Worm (Caenorhabditis elegans): Measurements from ENCODE around the gene pin-2.
A peak's percentile ranks its signal among the peaks of the same experiment; 100 is the strongest.

DNA sequence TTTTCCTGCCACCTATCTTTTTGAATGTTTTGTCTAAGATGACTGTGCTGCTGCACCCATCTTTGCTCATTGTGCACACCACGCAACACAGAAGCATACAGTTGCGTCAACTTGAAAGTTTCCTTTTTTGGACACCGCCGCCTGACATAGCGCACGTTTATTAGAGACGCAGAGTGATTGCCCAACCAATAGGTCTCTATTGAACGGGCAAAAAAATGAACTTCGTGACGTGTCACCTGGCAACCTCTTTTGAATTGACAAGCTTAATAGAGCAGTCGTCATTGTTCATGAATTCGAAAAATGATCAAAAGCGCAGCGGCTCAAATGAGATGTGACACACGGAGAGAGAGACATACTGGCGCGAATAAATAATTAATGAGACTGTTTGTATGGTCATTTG is 17.9 kb downstream of the pin-2 start:
- TF ChIP-seq unc-62 (GFP tag; optimal IDR thresholded peaks at IDR 0.05 in 1 of 2) (peak in 1 of 2 experiments; percentile 90), unc-62 (tag; optimal IDR thresholded peaks at IDR 0.05) (no peak), mxl-2 (GFP tag; conservative IDR thresholded peaks at IDR 0.05) (no peak), fos-1 (tag; optimal IDR thresholded peaks at IDR 0.05) (no peak), madf-9 (GFP tag; conservative IDR thresholded peaks at IDR 0.05) (no peak), ceh-28 (tag; optimal IDR thresholded peaks at IDR 0.05) (no peak), lsy-2 (tag; optimal IDR thresholded peaks at IDR 0.05) (no peak), nhr-237 (tag; optimal IDR thresholded peaks at IDR 0.05) (no peak), lin-13 (GFP tag; optimal IDR thresholded peaks at IDR 0.05) (no peak), ces-1 (GFP tag; optimal IDR thresholded peaks at IDR 0.05) (no peak), ztf-11 (tag; optimal IDR thresholded peaks at IDR 0.05) (no peak), nhr-25 (tag; optimal IDR thresholded peaks at IDR 0.05; ENCODE audit: borderline replicate concordance, insufficient read depth) (no peak), skn-1 (tag; optimal IDR thresholded peaks at IDR 0.05) (no peak), ama-1 (optimal IDR thresholded peaks at IDR 0.05) (no peak)

Measured in whole organism, L4 larva.